Fruit fly (Drosophila melanogaster): Measurements from ENCODE around the gene CG12204.
A peak's percentile ranks its signal among the peaks of the same experiment; 100 is the strongest.

The CG12204 gene

dm6 chrX:19453138-19453537 is 41.1 kb downstream of the CG12204 start (continued):
- no peak for TF ChIP-seq crc (GFP tag; optimal IDR thresholded peaks at IDR 0.05)
- no peak for TF ChIP-seq NC2α (GFP tag; optimal IDR thresholded peaks at IDR 0.05)
- TF ChIP-seq Sry-β (GFP tag; optimal IDR thresholded peaks at IDR 0.05) = no peak
- no peak; the same call in 1 of the 2 replicates for TF ChIP-seq wor (GFP tag; IDR thresholded peaks at IDR 0.05)
- no peak for TF ChIP-seq CG4730 (GFP tag; IDR thresholded peaks at IDR 0.05)
- TF ChIP-seq ssp (GFP tag; IDR thresholded peaks at IDR 0.05) = 0 out of 2 replicates have a peak, but pooled peaks have one; percentile 24
- TF ChIP-seq CG17328 (GFP tag; IDR thresholded peaks at IDR 0.05) = peak; percentile 30; the same call in 1 of the 2 replicates
- no peak for TF ChIP-seq D19B (GFP tag; optimal IDR thresholded peaks at IDR 0.05)
- TF ChIP-seq CG2712 (tag; optimal IDR thresholded peaks at IDR 0.05) = peak; percentile 35
- TF ChIP-seq Ada2b (GFP tag; IDR thresholded peaks at IDR 0.05) = peak; percentile 33; the same call in 1 of the 2 replicates
- TF ChIP-seq br (optimal IDR thresholded peaks at IDR 0.05) = no peak
- TF ChIP-seq CG16815 (GFP tag; optimal IDR thresholded peaks at IDR 0.05) = no peak
- TF ChIP-seq ap (GFP tag; IDR thresholded peaks at IDR 0.05) = no peak
- TF ChIP-seq stwl (tag; optimal IDR thresholded peaks at IDR 0.05) = no peak
- no peak for TF ChIP-seq Antp (GFP tag; optimal IDR thresholded peaks at IDR 0.05)
- TF ChIP-seq Adf1 (GFP tag; IDR thresholded peaks at IDR 0.05) = no peak
- TF ChIP-seq CG34422 (GFP tag; IDR thresholded peaks at IDR 0.05) = peak; percentile 25; the same call in 1 of the 3 replicates
- no peak for TF ChIP-seq fd64A (GFP tag; optimal IDR thresholded peaks at IDR 0.05)
- no peak for TF ChIP-seq CG10462 (GFP tag; optimal IDR thresholded peaks at IDR 0.05)
- TF ChIP-seq fd102C (GFP tag; optimal IDR thresholded peaks at IDR 0.05) = no peak
- no peak for TF ChIP-seq luna (GFP tag; optimal IDR thresholded peaks at IDR 0.05)
- TF ChIP-seq CG8944 (GFP tag; optimal IDR thresholded peaks at IDR 0.05) = no peak
- TF ChIP-seq Ssrp (tag; optimal IDR thresholded peaks at IDR 0.05) = peak; percentile 22
- peak; percentile 48 for TF ChIP-seq Xbp1 (GFP tag; optimal IDR thresholded peaks at IDR 0.05)
- TF ChIP-seq Fer2 (tag; optimal IDR thresholded peaks at IDR 0.05) = no peak
- TF ChIP-seq cg (GFP tag; optimal IDR thresholded peaks at IDR 0.05) = no peak
- peak; percentile 30; the same call in 1 of the 2 replicates for TF ChIP-seq onecut (GFP tag; IDR thresholded peaks at IDR 0.05)
- TF ChIP-seq chn (GFP tag; optimal IDR thresholded peaks at IDR 0.05) = no peak
- no peak for TF ChIP-seq CG12219 (GFP tag; optimal IDR thresholded peaks at IDR 0.05)
- TF ChIP-seq CkIIα-i1 (GFP tag; IDR thresholded peaks at IDR 0.05) = no peak
- TF ChIP-seq Awh (GFP tag; IDR thresholded peaks at IDR 0.05) = 0 out of 2 replicates have a peak, but pooled peaks have one; percentile 15
- 0 out of 3 replicates have a peak, but pooled peaks have one; percentile 17 for TF ChIP-seq CG11560 (tag; IDR thresholded peaks at IDR 0.05)
- no peak for TF ChIP-seq NC2β (GFP tag; optimal IDR thresholded peaks at IDR 0.05)
- peak; percentile 45 for TF ChIP-seq PHDP (tag; optimal IDR thresholded peaks at IDR 0.05)
- TF ChIP-seq CG18262 (tag; optimal IDR thresholded peaks at IDR 0.05) = peak; percentile 28
- peak; percentile 65 for TF ChIP-seq Hand (GFP tag; optimal IDR thresholded peaks at IDR 0.05)
- TF ChIP-seq CG2678 (tag; optimal IDR thresholded peaks at IDR 0.05) = peak; percentile 67
- no peak for TF ChIP-seq ato (GFP tag; IDR thresholded peaks at IDR 0.05; ENCODE audit: partially characterized antibody)
- TF ChIP-seq CG18476 (GFP tag; optimal IDR thresholded peaks at IDR 0.05) = no peak
- TF ChIP-seq eyg (GFP tag; optimal IDR thresholded peaks at IDR 0.05) = no peak

DNA sequence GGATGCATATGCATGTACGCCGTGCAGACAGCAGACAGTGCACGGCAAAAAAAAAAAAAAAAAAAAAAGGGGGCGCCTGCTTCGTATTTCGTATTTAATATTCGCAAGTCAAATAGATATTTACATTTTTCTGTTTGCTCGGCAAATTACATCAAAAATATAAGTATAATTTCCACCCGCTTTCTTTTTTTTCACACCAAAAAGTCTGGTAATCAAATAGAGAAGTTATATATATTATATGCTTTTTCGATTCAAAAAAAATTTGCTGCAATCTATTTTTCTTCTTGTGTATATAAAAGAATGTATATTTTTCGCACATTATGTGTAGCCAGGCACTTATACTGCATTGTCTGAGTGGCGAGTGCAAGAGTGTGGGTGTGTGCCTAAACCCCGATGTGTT is 45.9 kb downstream of the CG12204 start:
- TF ChIP-seq CG17912 (GFP tag; optimal IDR thresholded peaks at IDR 0.05) (no peak), CG4820 (GFP tag; optimal IDR thresholded peaks at IDR 0.05) (no peak), scrt (GFP tag; optimal IDR thresholded peaks at IDR 0.05) (no peak), CG1024 (GFP tag; IDR thresholded peaks at IDR 0.05) (no peak), CG3838 (GFP tag; optimal IDR thresholded peaks at IDR 0.05) (no peak), twi (tag; optimal IDR thresholded peaks at IDR 0.05) (no peak), CG9797 (GFP tag; optimal IDR thresholded peaks at IDR 0.05) (no peak), slou (GFP tag; optimal IDR thresholded peaks at IDR 0.05) (no peak), Ets65A (GFP tag) (no peak), CG1792 (GFP tag; optimal IDR thresholded peaks at IDR 0.05) (no peak), zfh2 (GFP tag; optimal IDR thresholded peaks at IDR 0.05) (no peak), CG6765 (GFP tag; optimal IDR thresholded peaks at IDR 0.05) (no peak), abd-A (tag; optimal IDR thresholded peaks at IDR 0.05) (no peak), CG32767 (GFP tag; IDR thresholded peaks at IDR 0.05) (no peak), Rfx (GFP tag; IDR thresholded peaks at IDR 0.05) (no peak)

All from whole organism, embryonic.